Worm (Caenorhabditis elegans) whole organism, L2 larva: ENCODE measurements around the gene F26D2.16.

Source experiments
- Y55F3AM.14 ChIP-seq: fragments of 200-800 bp; sonication (Bioruptor generic); optimal IDR thresholded peaks from 2 replicates; lab custom pipeline; 2018; ENCODE audit warnings: mild to moderate bottlenecking, missing genetic modification characterization, missing compliant biosample characterization
- ama-1 ChIP-seq: fragments of 150-350 bp; optimal IDR thresholded peaks from 2 replicates; lab custom pipeline; 2018; ENCODE audit warnings: inconsistent platforms
- fos-1 ChIP-seq: fragments of 150-350 bp; optimal IDR thresholded peaks from 2 replicates; lab custom pipeline; 2014; ENCODE audit warnings: missing biosample characterization, missing genetic modification characterization
- gmeb-1 ChIP-seq: fragments of 150-350 bp; optimal IDR thresholded peaks from 2 replicates; lab custom pipeline; 2014; ENCODE audit warnings: missing biosample characterization, missing genetic modification characterization
- lin-39 ChIP-seq: fragments of 150-350 bp; optimal IDR thresholded peaks from 2 replicates; lab custom pipeline; 2014; ENCODE audit warnings: missing biosample characterization, missing genetic modification reagents, missing genetic modification characterization
- mab-5 ChIP-seq: fragments of 150-350 bp; optimal IDR thresholded peaks from 2 replicates; lab custom pipeline; 2014; ENCODE audit warnings: missing biosample characterization, missing genetic modification characterization
- mbf-1 ChIP-seq: sonication (generic microtip); optimal IDR thresholded peaks from 2 replicates; lab custom pipeline; 2017; ENCODE audit warnings: missing biosample characterization, missing genetic modification characterization
- mdl-1 ChIP-seq, 2 experiments: fragments of 150-350 bp in 1 of 2; sonication (generic microtip) in 1 of 2; optimal IDR thresholded peaks; 2 replicates each; lab custom pipeline; 2017; ENCODE audit warnings: missing biosample characterization in 2 of 2, missing genetic modification characterization in 2 of 2
- nhr-11 ChIP-seq: fragments of 150-350 bp; optimal IDR thresholded peaks from 2 replicates; lab custom pipeline; 2014; ENCODE audit warnings: missing biosample characterization, missing genetic modification characterization
- nhr-237 ChIP-seq: fragments of 150-350 bp; optimal IDR thresholded peaks from 2 replicates; lab custom pipeline; 2014; ENCODE audit warnings: missing biosample characterization, missing genetic modification characterization
- sem-4 ChIP-seq: fragments of 150-350 bp; optimal IDR thresholded peaks from 2 replicates; lab custom pipeline; 2014; ENCODE audit warnings: missing biosample characterization, missing genetic modification reagents, missing genetic modification characterization
- snpc-4 ChIP-seq: fragments of 150-350 bp; optimal IDR thresholded peaks from 2 replicates; lab custom pipeline; 2014; ENCODE audit warnings: missing biosample characterization, missing genetic modification characterization

DNA sequence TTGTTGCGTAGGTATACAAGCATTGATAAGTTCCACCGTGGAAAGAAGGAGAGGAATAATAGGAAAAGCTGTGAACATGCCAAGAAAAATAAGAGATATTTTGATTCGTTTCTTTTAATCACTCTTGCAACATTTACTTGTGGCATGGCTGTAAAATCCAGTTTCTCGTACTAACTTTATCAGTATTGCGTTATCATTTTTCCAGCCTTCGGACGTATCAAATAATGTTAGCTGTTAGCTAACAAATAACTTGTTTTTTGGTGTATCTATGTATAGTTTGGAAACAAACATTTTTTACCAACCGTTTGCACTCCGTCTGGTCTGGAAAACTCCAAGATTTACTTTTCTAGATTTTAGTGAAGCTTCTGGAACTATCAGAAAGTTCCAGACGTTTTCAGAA is 13.8 kb upstream of the F26D2.16 start, which contains the start of gene clec-234:
- no peak for TF ChIP-seq mab-5 (tag; lab: Kevin White, UChicago)
- no peak for TF ChIP-seq lin-39 (tag; lab: Kevin White, UChicago)
- TF ChIP-seq sem-4 (tag; lab: Kevin White, UChicago) = no peak
- no peak for TF ChIP-seq gmeb-1 (tag; lab: Kevin White, UChicago)
- no peak for TF ChIP-seq ama-1 (lab: Kevin White, UChicago)
- no peak for TF ChIP-seq snpc-4 (tag; lab: Kevin White, UChicago)
- TF ChIP-seq mdl-1 (tag; optimal IDR thresholded peaks at IDR 0.05; lab: Kevin White, UChicago) = no peak
- TF ChIP-seq fos-1 (tag; lab: Kevin White, UChicago) = no peak
- TF ChIP-seq mbf-1 (tag; lab: Kevin White, UChicago) = no peak
- TF ChIP-seq nhr-11 (tag; lab: Kevin White, UChicago) = no peak
- no peak for TF ChIP-seq Y55F3AM.14 (GFP tag; lab: Kevin White, UChicago)
- no peak for TF ChIP-seq nhr-237
